Worm (Caenorhabditis elegans) whole organism, mixed stage, embryonic: ENCODE results near the gene Y46H3C.5.
"Not testable (repeated sequence)": the region's sequence is repeated elsewhere in the genome, so short reads cannot be mapped to it uniquely, and the experiment has no call there.

Experiments
- M03D4.4 ChIP-seq: sonication (generic microtip); optimal IDR thresholded peaks from 2 replicates; lab custom pipeline; 2017; ENCODE audit warnings: mild to moderate bottlenecking, missing genetic modification characterization, missing compliant biosample characterization
- bed-3 ChIP-seq: fragments of 200-800 bp; sonication (Bioruptor generic); optimal IDR thresholded peaks from 3 replicates; lab custom pipeline; 2018; ENCODE audit warnings: mild to moderate bottlenecking, missing genetic modification characterization, moderate library complexity, missing compliant biosample characterization
- blmp-1 ChIP-seq: fragments of 150-350 bp; optimal IDR thresholded peaks from 2 replicates; lab custom pipeline; 2014; ENCODE audit warnings: missing biosample characterization, missing genetic modification characterization
- ceh-39 ChIP-seq: fragments of 150-350 bp; optimal IDR thresholded peaks from 2 replicates; lab custom pipeline; 2014; ENCODE audit warnings: missing biosample characterization, missing genetic modification characterization
- ceh-43 ChIP-seq: fragments of 200-800 bp; sonication (Bioruptor generic); optimal IDR thresholded peaks from 2 replicates; lab custom pipeline; 2018; ENCODE audit warnings: mild to moderate bottlenecking, missing genetic modification characterization, moderate library complexity, missing compliant biosample characterization
- ceh-83 ChIP-seq: fragments of 200-800 bp; sonication (Bioruptor generic); optimal IDR thresholded peaks from 2 replicates; lab custom pipeline; 2018; ENCODE audit warnings: mild to moderate bottlenecking, missing genetic modification characterization, missing compliant biosample characterization
- cnd-1 ChIP-seq: fragments of 200-800 bp; sonication (Bioruptor generic); optimal IDR thresholded peaks from 2 replicates; lab custom pipeline; 2018; ENCODE audit warnings: mild to moderate bottlenecking, missing genetic modification characterization, missing compliant biosample characterization
- drap-1 ChIP-seq: fragments of 200-800 bp; sonication (Bioruptor generic); optimal IDR thresholded peaks from 3 replicates; lab custom pipeline; 2018; ENCODE audit warnings: mild to moderate bottlenecking, missing genetic modification characterization, missing compliant biosample characterization
- elt-1 ChIP-seq: sonication (generic microtip); optimal IDR thresholded peaks from 2 replicates; lab custom pipeline; 2017; ENCODE audit warnings: missing genetic modification characterization, mild to moderate bottlenecking, missing compliant biosample characterization, antibody characterized with exemption, moderate library complexity, borderline replicate concordance; ENCODE audit not compliant: insufficient read depth
- elt-3 ChIP-seq: fragments of 150-350 bp; optimal IDR thresholded peaks from 2 replicates; lab custom pipeline; 2014; ENCODE audit warnings: missing biosample characterization, missing genetic modification characterization
- flh-1 ChIP-seq: fragments of 200-800 bp; sonication (Bioruptor generic); optimal IDR thresholded peaks from 2 replicates; lab custom pipeline; 2018; ENCODE audit warnings: mild to moderate bottlenecking, missing genetic modification characterization, moderate library complexity, missing compliant biosample characterization
- hlh-1 ChIP-seq: fragments of 150-350 bp; optimal IDR thresholded peaks from 2 replicates; lab custom pipeline; 2014; ENCODE audit warnings: missing biosample characterization, missing genetic modification reagents, missing genetic modification characterization
- lin-13 ChIP-seq: fragments of 150-350 bp; optimal IDR thresholded peaks from 2 replicates; lab custom pipeline; 2014; ENCODE audit warnings: missing biosample characterization, missing genetic modification characterization
- lin-32 ChIP-seq: fragments of 200-800 bp; sonication (Bioruptor generic); optimal IDR thresholded peaks from 2 replicates; lab custom pipeline; 2018; ENCODE audit warnings: mild to moderate bottlenecking, missing genetic modification characterization, missing compliant biosample characterization
- lsy-2 ChIP-seq: fragments of 150-350 bp; optimal IDR thresholded peaks from 2 replicates; lab custom pipeline; 2014; ENCODE audit warnings: missing biosample characterization, missing genetic modification characterization
- mab-5 ChIP-seq: fragments of 150-350 bp; optimal IDR thresholded peaks from 2 replicates; lab custom pipeline; 2014; ENCODE audit warnings: missing biosample characterization, missing genetic modification characterization
- mls-2 ChIP-seq: sonication (generic microtip); optimal IDR thresholded peaks from 2 replicates; lab custom pipeline; 2016; ENCODE audit warnings: mild to moderate bottlenecking, missing genetic modification characterization, moderate library complexity, missing compliant biosample characterization
- nhr-12 ChIP-seq: fragments of 150-350 bp; optimal IDR thresholded peaks from 2 replicates; lab custom pipeline; 2014; ENCODE audit warnings: missing biosample characterization, missing genetic modification characterization
- nhr-237 ChIP-seq: fragments of 150-350 bp; optimal IDR thresholded peaks from 2 replicates; lab custom pipeline; 2014; ENCODE audit warnings: missing biosample characterization, missing genetic modification characterization
- nhr-28 ChIP-seq: fragments of 150-350 bp; optimal IDR thresholded peaks from 2 replicates; lab custom pipeline; 2014; ENCODE audit warnings: missing biosample characterization, missing genetic modification characterization
- nhr-76 ChIP-seq: sonication (generic microtip); optimal IDR thresholded peaks from 2 replicates; lab custom pipeline; 2017; ENCODE audit warnings: missing biosample characterization, missing genetic modification characterization
- pha-4 ChIP-seq: fragments of 150-350 bp; optimal IDR thresholded peaks from 2 replicates; lab custom pipeline; 2018; ENCODE audit warnings: missing biosample characterization, missing genetic modification reagents, missing genetic modification characterization
- sptf-1 ChIP-seq: sonication (generic microtip); optimal IDR thresholded peaks from 2 replicates; lab custom pipeline; 2017; ENCODE audit warnings: mild to moderate bottlenecking, missing genetic modification characterization, moderate library complexity, missing compliant biosample characterization
- tbx-8 ChIP-seq: fragments of 200-800 bp; sonication (Bioruptor generic); optimal IDR thresholded peaks from 2 replicates; lab custom pipeline; 2018; ENCODE audit warnings: mild to moderate bottlenecking, missing genetic modification characterization, moderate library complexity, missing compliant biosample characterization
- unc-120 ChIP-seq: sonication (generic microtip); optimal IDR thresholded peaks from 2 replicates; lab custom pipeline; 2017; ENCODE audit warnings: missing genetic modification characterization, missing compliant biosample characterization; ENCODE audit not compliant: poor library complexity, severe bottlenecking
- unc-39 ChIP-seq: fragments of 150-350 bp; optimal IDR thresholded peaks from 2 replicates; lab custom pipeline; 2014; ENCODE audit warnings: missing biosample characterization, missing genetic modification characterization
- unc-62 ChIP-seq: fragments of 150-350 bp; optimal IDR thresholded peaks from 2 replicates; lab custom pipeline; 2014; ENCODE audit warnings: missing biosample characterization, missing genetic modification reagents, missing genetic modification characterization
- zip-8 ChIP-seq: fragments of 150-350 bp; optimal IDR thresholded peaks from 2 replicates; lab custom pipeline; 2014; ENCODE audit warnings: missing biosample characterization, missing genetic modification characterization
- ztf-11 ChIP-seq: fragments of 150-350 bp; optimal IDR thresholded peaks from 2 replicates; lab custom pipeline; 2014; ENCODE audit warnings: missing biosample characterization, missing genetic modification characterization

Y46H3C.5 gene

ce11 chrV:1698400-1698799 is 6.1 kb upstream of the Y46H3C.5 start:
- no peak for TF ChIP-seq nhr-28 (tag; lab: Kevin White, UChicago)
- no peak for TF ChIP-seq elt-3 (tag; lab: Kevin White, UChicago)
- no peak for TF ChIP-seq nhr-237 (tag; lab: Kevin White, UChicago)
- TF ChIP-seq sptf-1 (tag; lab: Kevin White, UChicago), result no peak
- TF ChIP-seq lin-32 (GFP tag; lab: Kevin White, UChicago), result no peak
- no peak for TF ChIP-seq elt-1
- TF ChIP-seq, all 35 proteins: peak for 0

ce11 chrV:1693876-1694275 is 1.6 kb upstream of the Y46H3C.5 start, which contains the start of gene Y46H3C.7:
Y46H3C.7 (minus strand) TSS chrV:1694022.
- TF ChIP-seq elt-1; pha-4 (tag; lab: Kevin White, UChicago); unc-120 (tag; lab: Kevin White, UChicago): not testable (repeated sequence)
- TF ChIP-seq, all 35 proteins: peak for 0; not testable (repeated sequence) for 35

- TF ChIP-seq lsy-2 (no peak), cnd-1 (tag; lab: Kevin White, UChicago) (no peak), flh-1 (GFP tag; lab: Kevin White, UChicago) (no peak), tbx-8 (no peak), nhr-12 (no peak), hlh-1 (tag; lab: Kevin White, UChicago) (no peak), unc-39 (no peak)
Observed at ce11 chrV:1685328-1685727, 7.0 kb downstream of the Y46H3C.5 start, which contains the start of gene srh-5. srh-5 (plus strand) TSS chrV:1685628.

- TF ChIP-seq ceh-39 (tag; lab: Kevin White, UChicago), result no peak
- no peak for TF ChIP-seq ztf-11 (tag; lab: Kevin White, UChicago)
- no peak for TF ChIP-seq nhr-12
- no peak for TF ChIP-seq elt-1
- no peak for TF ChIP-seq unc-120 (tag; lab: Kevin White, UChicago)
- TF ChIP-seq nhr-76, result no peak
- TF ChIP-seq blmp-1, result no peak
- no peak for TF ChIP-seq mab-5 (tag; lab: Kevin White, UChicago)
- no peak for TF ChIP-seq zip-8 (tag; lab: Kevin White, UChicago)
- TF ChIP-seq nhr-237 (tag; lab: Kevin White, UChicago), result no peak
Observed at ce11 chrV:1682279-1682678, 10.0 kb downstream of the Y46H3C.5 start, which contains the start of gene srh-3. srh-3 (plus strand) TSS chrV:1682579.

- TF ChIP-seq M03D4.4 (tag; lab: Kevin White, UChicago), result no peak
- no peak for TF ChIP-seq unc-39
- TF ChIP-seq tbx-8, result no peak
- TF ChIP-seq ceh-39 (tag; lab: Kevin White, UChicago), result no peak
- TF ChIP-seq cnd-1 (tag; lab: Kevin White, UChicago), result no peak
- no peak for TF ChIP-seq ceh-43 (GFP tag; lab: Kevin White, UChicago)
- no peak for TF ChIP-seq nhr-12
- TF ChIP-seq nhr-237 (tag; lab: Kevin White, UChicago), result no peak
- no peak for TF ChIP-seq bed-3 (GFP tag; lab: Kevin White, UChicago)
- no peak for TF ChIP-seq lin-13 (tag; lab: Kevin White, UChicago)
- TF ChIP-seq lin-32 (GFP tag; lab: Kevin White, UChicago), result no peak
- no peak for TF ChIP-seq drap-1 (GFP tag; lab: Kevin White, UChicago)
- TF ChIP-seq, all 35 proteins: peak for 0
Observed at ce11 chrV:1680770-1681169, 11.5 kb downstream of the Y46H3C.5 start, which contains the start of gene srw-91. srw-91 (minus strand) TSS chrV:1680870.

ce11 chrV:1678228-1678627 is 14.1 kb downstream of the Y46H3C.5 start, which contains the start of gene srw-98:
srw-98 (minus strand) TSS chrV:1678328.
- TF ChIP-seq ceh-43 (GFP tag; lab: Kevin White, UChicago) (no peak), nhr-76 (no peak), unc-62 (GFP tag; lab: Kevin White, UChicago) (no peak), lin-13 (tag; lab: Kevin White, UChicago) (no peak), lsy-2 (no peak), flh-1 (GFP tag; lab: Kevin White, UChicago) (no peak), ztf-11 (tag; lab: Kevin White, UChicago) (no peak), lin-32 (GFP tag; lab: Kevin White, UChicago) (no peak), zip-8 (tag; lab: Kevin White, UChicago) (no peak), ceh-83 (GFP tag; lab: Kevin White, UChicago) (no peak), blmp-1 (no peak), tbx-8 (no peak), mls-2 (no peak), elt-3 (tag; lab: Kevin White, UChicago) (no peak), elt-1 (no peak), mab-5 (tag; lab: Kevin White, UChicago) (no peak), nhr-28 (tag; lab: Kevin White, UChicago) (no peak)
- TF ChIP-seq, all 35 proteins: peak for 0
